Worm (Caenorhabditis elegans): ENCODE results near the gene H32C10.1.
A peak's percentile ranks its signal among the peaks of the same experiment; 100 is the strongest.

Gene H32C10.1

DNA sequence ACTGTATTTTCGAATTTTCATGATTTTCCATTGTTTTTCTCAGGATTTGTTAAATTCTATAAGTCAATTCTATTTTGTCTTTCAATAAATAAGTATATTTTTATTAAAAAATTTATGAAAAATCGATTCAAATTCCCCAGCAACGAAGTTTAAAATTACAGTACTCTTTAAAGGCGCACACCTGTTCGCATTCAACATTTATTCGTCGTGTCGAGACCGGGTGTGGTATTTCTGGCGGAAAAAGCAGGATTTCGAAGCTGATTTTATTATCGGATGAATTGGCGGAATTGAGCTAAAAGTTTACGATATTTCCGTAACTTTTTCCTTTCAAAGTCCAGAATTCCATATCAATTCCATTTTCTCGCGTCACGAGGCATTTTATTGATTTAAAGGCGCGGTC, 11.3 kb downstream of the H32C10.1 start:
- TF ChIP-seq lin-13 (tag; optimal IDR thresholded peaks at IDR 0.05) (no peak), nhr-2 (tag; optimal IDR thresholded peaks at IDR 0.05) (no peak), hlh-1 (tag; optimal IDR thresholded peaks at IDR 0.05) (no peak), ces-1 (GFP tag; optimal IDR thresholded peaks at IDR 0.05) (no peak), bed-3 (GFP tag; optimal IDR thresholded peaks at IDR 0.05) (no peak), unc-120 (tag; optimal IDR thresholded peaks at IDR 0.05; ENCODE audit: poor library complexity, severe bottlenecking) (no peak), unc-62 (GFP tag; optimal IDR thresholded peaks at IDR 0.05) (no peak), mls-2 (tag; optimal IDR thresholded peaks at IDR 0.05) (no peak), ceh-43 (GFP tag; optimal IDR thresholded peaks at IDR 0.05) (no peak), nhr-28 (tag; optimal IDR thresholded peaks at IDR 0.05) (no peak), tbx-8 (GFP tag; optimal IDR thresholded peaks at IDR 0.05) (no peak), zip-8 (tag; optimal IDR thresholded peaks at IDR 0.05) (no peak), pha-4 (tag; optimal IDR thresholded peaks at IDR 0.05) (no peak), nhr-237 (tag; optimal IDR thresholded peaks at IDR 0.05) (no peak), lsy-2 (tag; optimal IDR thresholded peaks at IDR 0.05) (no peak), ham-2 (GFP tag; optimal IDR thresholded peaks at IDR 0.05) (no peak), flh-1 (GFP tag; optimal IDR thresholded peaks at IDR 0.05) (no peak), blmp-1 (tag; optimal IDR thresholded peaks at IDR 0.05) (no peak), cnd-1 (tag; optimal IDR thresholded peaks at IDR 0.05) (no peak), ceh-39 (tag; optimal IDR thresholded peaks at IDR 0.05) (no peak)

DNA sequence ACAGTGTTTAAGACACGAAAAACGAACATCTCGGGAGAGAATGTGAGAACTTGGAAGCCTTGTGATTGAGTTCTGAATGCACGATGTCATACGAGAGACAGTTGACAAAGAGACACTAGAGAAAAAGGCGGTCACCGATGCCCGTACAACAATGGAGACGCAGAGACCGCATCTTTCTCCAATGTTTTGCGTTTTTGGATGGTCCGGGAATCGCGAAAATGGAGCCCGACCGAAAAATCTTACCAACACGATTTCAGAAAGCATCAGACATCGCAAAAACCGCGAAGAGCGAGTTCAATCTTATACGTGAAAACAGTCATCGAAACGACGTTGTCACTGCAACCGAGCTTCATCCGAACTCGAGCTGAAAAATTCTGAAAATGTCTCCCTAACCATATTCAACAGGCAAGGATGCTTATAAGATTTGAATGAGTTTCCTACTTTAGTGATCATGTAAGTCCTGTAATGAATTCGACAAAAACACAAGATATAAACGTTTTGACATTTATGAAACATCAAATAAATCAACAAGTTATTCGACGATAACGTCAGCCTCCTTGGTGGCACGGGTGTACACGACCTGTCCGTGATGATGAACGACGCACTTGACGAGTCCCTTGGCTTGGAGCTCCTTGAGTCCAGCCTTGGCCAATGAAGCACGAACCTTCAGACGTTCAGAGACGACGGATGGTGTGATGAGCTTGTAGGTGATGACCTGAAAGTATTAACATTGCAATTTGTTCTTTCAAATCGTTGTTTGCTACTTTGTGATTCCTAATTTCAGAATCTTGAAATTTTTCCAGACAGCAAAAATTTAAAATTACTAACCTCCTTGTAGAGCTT, 12.7 kb downstream of the H32C10.1 start, which contains the start of gene inx-7:
Gene inx-7 (minus strand): TSS at position 37 of the 843 bp plus-strand sequence.
- TF ChIP-seq ceh-83 (GFP tag; optimal IDR thresholded peaks at IDR 0.05): no peak

DNA sequence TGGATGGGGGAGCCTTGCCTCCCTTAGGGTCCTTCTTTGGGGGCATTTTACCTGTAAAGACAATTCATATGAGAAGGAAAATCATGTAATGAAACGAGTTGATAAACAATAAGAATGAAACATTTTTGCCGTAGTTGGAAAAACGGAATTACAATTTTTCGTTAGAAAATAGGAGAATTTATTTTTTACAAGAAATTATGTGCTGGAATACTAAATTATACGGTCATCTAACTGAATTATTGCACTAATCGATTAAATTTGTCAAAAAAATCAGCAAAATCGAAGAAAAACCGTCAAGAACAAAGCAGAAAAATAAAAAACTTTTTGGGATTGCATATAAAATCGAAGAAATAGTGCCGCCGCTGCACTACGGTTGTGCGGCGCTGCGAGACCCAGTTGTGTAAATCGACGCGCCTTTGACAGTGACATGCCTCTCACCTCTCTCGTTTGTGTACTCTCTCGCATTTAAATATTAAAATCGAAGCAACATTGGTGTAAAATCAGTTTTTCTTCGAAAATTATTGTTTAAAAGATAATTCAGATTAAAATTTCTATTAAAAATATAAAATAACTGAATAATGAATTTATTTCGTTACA, 13.5 kb downstream of the H32C10.1 start, which contains the start of gene rps-25:
Gene rps-25 (minus strand): TSS at position 51 of the 597 bp plus-strand sequence.
- TF ChIP-seq snpc-4 (tag; optimal IDR thresholded peaks at IDR 0.05) (no peak), mep-1 (tag; optimal IDR thresholded peaks at IDR 0.05) (peak; percentile 70), elt-1 (tag; optimal IDR thresholded peaks at IDR 0.05; ENCODE audit: borderline replicate concordance, insufficient read depth) (no peak), ces-1 (GFP tag; optimal IDR thresholded peaks at IDR 0.05) (peak; percentile 18), ceh-83 (GFP tag; optimal IDR thresholded peaks at IDR 0.05) (no peak), mab-5 (tag; optimal IDR thresholded peaks at IDR 0.05) (no peak), lsy-2 (tag; optimal IDR thresholded peaks at IDR 0.05) (peak; percentile 90), cnd-1 (tag; optimal IDR thresholded peaks at IDR 0.05) (no peak), tbx-8 (GFP tag; optimal IDR thresholded peaks at IDR 0.05) (no peak), ceh-43 (GFP tag; optimal IDR thresholded peaks at IDR 0.05) (no peak), hlh-1 (tag; optimal IDR thresholded peaks at IDR 0.05) (peak; percentile 46), unc-120 (tag; optimal IDR thresholded peaks at IDR 0.05; ENCODE audit: poor library complexity, severe bottlenecking) (no peak), mls-2 (tag; optimal IDR thresholded peaks at IDR 0.05) (no peak), nhr-237 (tag; optimal IDR thresholded peaks at IDR 0.05) (no peak), lin-13 (tag; optimal IDR thresholded peaks at IDR 0.05) (peak; percentile 77), elt-3 (tag; optimal IDR thresholded peaks at IDR 0.05) (no peak), pha-4 (tag; optimal IDR thresholded peaks at IDR 0.05) (peak; percentile 17), unc-39 (tag; optimal IDR thresholded peaks at IDR 0.05) (no peak)

DNA sequence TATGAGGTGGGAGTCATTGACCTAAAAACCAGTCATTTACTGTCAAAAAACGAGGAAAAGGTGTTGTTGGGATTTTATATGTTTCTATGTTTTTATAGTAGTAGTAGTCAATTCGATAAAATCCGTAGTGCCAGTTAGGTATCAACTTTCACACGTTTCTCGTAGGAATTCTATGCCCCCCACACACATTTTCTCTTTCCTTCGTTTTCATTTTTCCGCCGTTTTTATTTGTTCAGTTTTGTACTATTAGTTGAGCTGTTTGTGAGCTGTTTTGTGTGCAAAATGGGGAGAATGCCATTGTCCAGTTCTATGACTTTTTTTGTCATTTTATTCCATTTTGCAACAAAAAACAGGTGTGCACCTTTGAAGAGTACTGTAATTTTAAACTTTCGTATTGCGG, 14.6 kb downstream of the H32C10.1 start:
- TF ChIP-seq mls-2 (tag; optimal IDR thresholded peaks at IDR 0.05): no peak
- TF ChIP-seq drap-1 (GFP tag; optimal IDR thresholded peaks at IDR 0.05): no peak
- TF ChIP-seq nhr-237 (tag; optimal IDR thresholded peaks at IDR 0.05): no peak
- TF ChIP-seq ces-1 (GFP tag; optimal IDR thresholded peaks at IDR 0.05): no peak
- no peak for TF ChIP-seq ztf-11 (tag; optimal IDR thresholded peaks at IDR 0.05)
- TF ChIP-seq hlh-1 (tag; optimal IDR thresholded peaks at IDR 0.05): no peak
- TF ChIP-seq flh-1 (GFP tag; optimal IDR thresholded peaks at IDR 0.05): no peak
- TF ChIP-seq lin-13 (tag; optimal IDR thresholded peaks at IDR 0.05): no peak
- no peak for TF ChIP-seq ham-2 (GFP tag; optimal IDR thresholded peaks at IDR 0.05)
- no peak for TF ChIP-seq mep-1 (tag; optimal IDR thresholded peaks at IDR 0.05)
- no peak for TF ChIP-seq ceh-43 (GFP tag; optimal IDR thresholded peaks at IDR 0.05)
- no peak for TF ChIP-seq zip-8 (tag; optimal IDR thresholded peaks at IDR 0.05)
- no peak for TF ChIP-seq sptf-1 (tag; optimal IDR thresholded peaks at IDR 0.05)
- TF ChIP-seq pha-4 (tag; optimal IDR thresholded peaks at IDR 0.05): no peak
